Worm (Caenorhabditis elegans) whole organism, mixed stage, embryonic: Measurements from ENCODE around the gene ZK1010.4.

Source experiments
- ces-1 ChIP-seq: fragments of 150-350 bp; optimal IDR thresholded peaks from 2 replicates; lab custom pipeline; 2014; ENCODE audit warnings: missing biosample characterization, missing genetic modification reagents, missing genetic modification characterization
- elt-1 ChIP-seq: sonication (generic microtip); optimal IDR thresholded peaks from 2 replicates; lab custom pipeline; 2017; ENCODE audit warnings: missing genetic modification characterization, mild to moderate bottlenecking, missing compliant biosample characterization, antibody characterized with exemption, moderate library complexity, borderline replicate concordance; ENCODE audit not compliant: insufficient read depth
- mls-2 ChIP-seq: sonication (generic microtip); optimal IDR thresholded peaks from 2 replicates; lab custom pipeline; 2016; ENCODE audit warnings: mild to moderate bottlenecking, missing genetic modification characterization, moderate library complexity, missing compliant biosample characterization
- nhr-12 ChIP-seq: fragments of 150-350 bp; optimal IDR thresholded peaks from 2 replicates; lab custom pipeline; 2014; ENCODE audit warnings: missing biosample characterization, missing genetic modification characterization
- nhr-28 ChIP-seq: fragments of 150-350 bp; optimal IDR thresholded peaks from 2 replicates; lab custom pipeline; 2014; ENCODE audit warnings: missing biosample characterization, missing genetic modification characterization

ce11 chrIII:13005161-13005560 lies 24.3 kb downstream of the ZK1010.4 start, which contains the start of gene snf-7:
- TF ChIP-seq mls-2 (tag; lab: Kevin White, UChicago) (no peak), nhr-28 (no peak), ces-1 (GFP tag; lab: Kevin White, UChicago) (no peak), nhr-12 (no peak), elt-1 (no peak)
